Fruit fly (Drosophila melanogaster) whole organism, pupa: Measurements from ENCODE around the gene CG14974.
A peak's percentile ranks its signal among the peaks of the same experiment; 100 is the strongest.

ENCODE experiments used
- CG14655 ChIP-seq: fragments of 200-800 bp; sonication (Bioruptor generic); optimal IDR thresholded peaks from 3 replicates; lab custom pipeline; 2017; ENCODE audit warnings: mild to moderate bottlenecking, missing biosample characterization, missing genetic modification reagents, missing genetic modification characterization
- Ets98B ChIP-seq: fragments of 200-800 bp; sonication (Bioruptor generic); IDR thresholded peaks from 2 replicates; pipeline ENCODE4 v1.3.6; 2022; ENCODE audit warnings: missing biosample characterization, missing genetic modification characterization
- Pif1A ChIP-seq: fragments of 200-800 bp; sonication (Bioruptor generic); optimal IDR thresholded peaks from 3 replicates; lab custom pipeline; 2016; ENCODE audit warnings: missing biosample characterization, missing genetic modification characterization

- TF ChIP-seq Ets98B (GFP tag; lab: Robert Waterston, UW) (peak; percentile 82), Pif1A (GFP tag; lab: Kevin White, UChicago) (peak; percentile 45), CG14655 (peak; percentile 64)
Observed at dm6 chr3L:3656867-3657266, 36.0 kb upstream of the CG14974 start.
